Worm (Caenorhabditis elegans) whole organism, L4/young adult: ENCODE measurements around the gene smf-2.

Experiments used
- W03F9.2 ChIP-seq: fragments of 150-350 bp; optimal IDR thresholded peaks from 2 replicates; lab custom pipeline; 2014; ENCODE audit warnings: missing biosample characterization, missing genetic modification characterization
- dao-5 ChIP-seq: sonication (generic microtip); optimal IDR thresholded peaks from 2 replicates; lab custom pipeline; 2016; ENCODE audit warnings: missing genotype, missing genetic modification characterization, moderate library complexity, missing compliant biosample characterization
- him-1 ChIP-seq: sonication (generic microtip); optimal IDR thresholded peaks from 2 replicates; lab custom pipeline; 2016; ENCODE audit warnings: missing genotype, missing genetic modification reagents, missing genetic modification characterization, missing compliant biosample characterization

ce11 chrX:6713277-6713676 lies 5.2 kb downstream of the smf-2 start, which contains the start of gene nas-11:
- TF ChIP-seq W03F9.2 (tag; lab: Kevin White, UChicago): no peak
- no peak for TF ChIP-seq him-1 (tag; lab: Kevin White, UChicago)
- TF ChIP-seq dao-5 (tag; lab: Kevin White, UChicago): no peak
